Worm (Caenorhabditis elegans) whole organism, mixed stage, embryonic: ENCODE results near the gene R13H4.7.

Experiments used
- ham-2 ChIP-seq: fragments of 200-800 bp; sonication (Bioruptor generic); optimal IDR thresholded peaks from 2 replicates; lab custom pipeline; 2018; ENCODE audit warnings: mild to moderate bottlenecking, missing genetic modification characterization, missing compliant biosample characterization
- lsy-2 ChIP-seq: fragments of 150-350 bp; optimal IDR thresholded peaks from 2 replicates; lab custom pipeline; 2014; ENCODE audit warnings: missing biosample characterization, missing genetic modification characterization
- mep-1 ChIP-seq: fragments of 150-350 bp; optimal IDR thresholded peaks from 2 replicates; lab custom pipeline; 2017; ENCODE audit warnings: missing biosample characterization, missing genetic modification reagents, missing genetic modification characterization, inconsistent platforms
- unc-62 ChIP-seq: fragments of 150-350 bp; optimal IDR thresholded peaks from 2 replicates; lab custom pipeline; 2014; ENCODE audit warnings: missing biosample characterization, missing genetic modification reagents, missing genetic modification characterization
- ztf-11 ChIP-seq: fragments of 150-350 bp; optimal IDR thresholded peaks from 2 replicates; lab custom pipeline; 2014; ENCODE audit warnings: missing biosample characterization, missing genetic modification characterization

DNA sequence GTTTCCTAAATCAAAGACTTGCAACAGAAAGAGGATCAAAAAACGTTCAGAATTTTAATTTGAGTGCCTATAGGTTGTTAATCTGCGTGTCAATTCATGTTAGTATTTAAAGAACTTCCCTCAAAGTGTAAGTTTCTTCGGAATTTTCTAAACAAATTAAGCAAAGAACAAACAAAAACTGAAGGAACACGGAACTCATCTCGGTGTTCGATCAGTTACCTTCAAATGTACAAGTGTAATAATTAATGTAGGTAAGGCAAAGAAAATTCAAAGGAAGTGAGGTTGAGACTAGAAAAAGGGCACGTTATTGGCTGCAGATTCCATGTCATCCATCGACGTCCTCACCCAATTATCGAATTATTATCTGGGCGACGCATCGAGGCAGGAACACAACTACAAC lies 25.9 kb upstream of the R13H4.7 start, which contains the start of gene K12G11.6:
- TF ChIP-seq ham-2 (GFP tag; lab: Kevin White, UChicago) (no peak), unc-62 (no peak), ztf-11 (tag; lab: Kevin White, UChicago) (no peak), mep-1 (tag; lab: Kevin White, UChicago) (no peak), lsy-2 (tag; lab: Kevin White, UChicago) (no peak)
